Comparison of ENCODE assay signal across 7 fruit fly cellular contexts in genomic region chr3R:9928205-9929008, dm6.
A peak's percentile ranks its signal among the peaks of the same experiment; 100 is the strongest.
TF ChIP-seq lines count a peak whose summit lies in the region.

No protein-coding gene starts in this region.

- TF ChIP-seq CTCF in whole organism, embryonic (GFP tag; optimal IDR thresholded peaks at IDR 0.05; lab: Kevin White, UChicago): no peak

TF ChIP-seq in Kc167, 6 proteins besides CTCF, POLR2A, EP300 and RAD21:
- TF ChIP-seq psq (optimal IDR thresholded peaks at IDR 0.05; lab: Kevin White, UChicago) (peak; percentile 83), h (optimal IDR thresholded peaks at IDR 0.05; lab: Kevin White, UChicago) (no peak)

TF ChIP-seq in whole organism, 6 proteins besides CTCF, POLR2A, EP300 and RAD21:
- TF ChIP-seq pan (optimal IDR thresholded peaks at IDR 0.05; lab: Kevin White, UChicago): no peak
- no peak for TF ChIP-seq usp (GFP tag; optimal IDR thresholded peaks at IDR 0.05; lab: Kevin White, UChicago)
- TF ChIP-seq Dll (optimal IDR thresholded peaks at IDR 0.05; lab: Kevin White, UChicago): peak; percentile 90
- no peak for TF ChIP-seq CG8478 (optimal IDR thresholded peaks at IDR 0.05; lab: Kevin White, UChicago)
- peak in 1 of 2 experiments; percentile 6 for TF ChIP-seq EcR (GFP tag; optimal IDR thresholded peaks at IDR 0.05; lab: Kevin White, UChicago)
- no peak for TF ChIP-seq psq (optimal IDR thresholded peaks at IDR 0.05; lab: Kevin White, UChicago)
TF ChIP-seq in whole organism: peak in this region for 2.

TF ChIP-seq in whole organism, adult, 20 proteins besides CTCF, POLR2A, EP300 and RAD21 (continues in another document):
- TF ChIP-seq pad (GFP tag; optimal IDR thresholded peaks at IDR 0.05; lab: Kevin White, UChicago) (peak; percentile 50), Hr96 (GFP tag; optimal IDR thresholded peaks at IDR 0.05; lab: Kevin White, UChicago) (peak; percentile 34), bab1 (GFP tag; optimal IDR thresholded peaks at IDR 0.05; lab: Kevin White, UChicago) (peak; percentile 30), CG33017 (tag; optimal IDR thresholded peaks at IDR 0.05; lab: Kevin White, UChicago) (peak; percentile 59), Clk (GFP tag; optimal IDR thresholded peaks at IDR 0.05; lab: Kevin White, UChicago) (peak; percentile 45), CG11617 (GFP tag; optimal IDR thresholded peaks at IDR 0.05; lab: Kevin White, UChicago) (peak; percentile 46), ovo (GFP tag; optimal IDR thresholded peaks at IDR 0.05; lab: Kevin White, UChicago) (no peak), CG14711 (tag; optimal IDR thresholded peaks at IDR 0.05; lab: Kevin White, UChicago) (no peak), CG7045 (GFP tag; optimal IDR thresholded peaks at IDR 0.05; lab: Kevin White, UChicago) (peak; percentile 56), CG1620 (GFP tag; optimal IDR thresholded peaks at IDR 0.05; lab: Kevin White, UChicago) (no peak), CG7101 (tag; optimal IDR thresholded peaks at IDR 0.05; lab: Kevin White, UChicago) (peak; percentile 41), CG12768 (GFP tag; optimal IDR thresholded peaks at IDR 0.05; lab: Kevin White, UChicago) (peak; percentile 77), CG5204 (GFP tag; optimal IDR thresholded peaks at IDR 0.05; lab: Kevin White, UChicago) (no peak), kay (GFP tag; lab: Kevin White, UChicago; ENCODE audit: borderline replicate concordance) (no peak), Mnt (GFP tag; optimal IDR thresholded peaks at IDR 0.05; lab: Kevin White, UChicago) (peak; percentile 70), toe (GFP tag; optimal IDR thresholded peaks at IDR 0.05; lab: Kevin White, UChicago) (no peak), cnc (optimal IDR thresholded peaks at IDR 0.05; lab: Kevin White, UChicago) (no peak)

TF ChIP-seq in whole organism, embryonic, 481 proteins besides CTCF, POLR2A, EP300 and RAD21 (continues in another document):
- TF ChIP-seq CG2199 (GFP tag; IDR thresholded peaks at IDR 0.05; lab: Robert Waterston, UW) (no peak), CG5180 (GFP tag; optimal IDR thresholded peaks at IDR 0.05; lab: Kevin White, UChicago) (no peak), CG1647 (GFP tag; optimal IDR thresholded peaks at IDR 0.05; lab: Kevin White, UChicago) (no peak), CG6272 (GFP tag; IDR thresholded peaks at IDR 0.05; lab: Robert Waterston, UW) (no peak), Max (GFP tag; optimal IDR thresholded peaks at IDR 0.05; lab: Kevin White, UChicago) (no peak), Fer3 (tag; optimal IDR thresholded peaks at IDR 0.05; lab: Kevin White, UChicago) (no peak), corto (GFP tag; optimal IDR thresholded peaks at IDR 0.05; lab: Kevin White, UChicago) (peak; percentile 30), CG15479 (GFP tag; optimal IDR thresholded peaks at IDR 0.05; lab: Kevin White, UChicago) (peak; percentile 82), Ets65A (GFP tag; lab: Kevin White, UChicago) (no peak), sqz (GFP tag; optimal IDR thresholded peaks at IDR 0.05; lab: Kevin White, UChicago) (peak; percentile 8), Ada2b (GFP tag; IDR thresholded peaks at IDR 0.05; lab: Robert Waterston, UW) (no peak), CG32767 (GFP tag; IDR thresholded peaks at IDR 0.05; lab: Robert Waterston, UW) (no peak), CG18011 (GFP tag; optimal IDR thresholded peaks at IDR 0.05; lab: Kevin White, UChicago) (no peak), Doc2 (GFP tag; IDR thresholded peaks at IDR 0.05; lab: Robert Waterston, UW) (no peak), Myb (GFP tag; optimal IDR thresholded peaks at IDR 0.05; lab: Kevin White, UChicago) (no peak), dysf (GFP tag; IDR thresholded peaks at IDR 0.05; lab: Robert Waterston, UW) (no peak), Jarid2 (GFP tag; optimal IDR thresholded peaks at IDR 0.05; lab: Kevin White, UChicago) (no peak), CG13123 (GFP tag; optimal IDR thresholded peaks at IDR 0.05; lab: Kevin White, UChicago) (no peak)

TF ChIP-seq in whole organism, prepupa, 60 proteins besides CTCF, POLR2A, EP300 and RAD21 (continues in another document):
- TF ChIP-seq acj6 (GFP tag; optimal IDR thresholded peaks at IDR 0.05; lab: Kevin White, UChicago) (no peak), CG11762 (GFP tag; optimal IDR thresholded peaks at IDR 0.05; lab: Kevin White, UChicago; ENCODE audit: insufficient read depth) (no peak), CG34406 (GFP tag; optimal IDR thresholded peaks at IDR 0.05; lab: Kevin White, UChicago) (no peak), Ets96B (tag; optimal IDR thresholded peaks at IDR 0.05; lab: Kevin White, UChicago) (no peak), CG8632 (GFP tag; optimal IDR thresholded peaks at IDR 0.05; lab: Kevin White, UChicago) (no peak), Eip75B (GFP tag; optimal IDR thresholded peaks at IDR 0.05; lab: Kevin White, UChicago) (peak; percentile 70), fkh (GFP tag; optimal IDR thresholded peaks at IDR 0.05; lab: Kevin White, UChicago) (no peak), CG11294 (GFP tag; IDR thresholded peaks at IDR 0.05; lab: Robert Waterston, UW) (no peak), Sox15 (GFP tag; optimal IDR thresholded peaks at IDR 0.05; lab: Kevin White, UChicago) (no peak), CG3919 (GFP tag; optimal IDR thresholded peaks at IDR 0.05; lab: Kevin White, UChicago) (peak; percentile 45), Sox14 (GFP tag; optimal IDR thresholded peaks at IDR 0.05; lab: Kevin White, UChicago) (peak; percentile 65), dac (GFP tag; optimal IDR thresholded peaks at IDR 0.05; lab: Kevin White, UChicago) (no peak), CG8319 (GFP tag; optimal IDR thresholded peaks at IDR 0.05; lab: Kevin White, UChicago) (no peak), Ets21C (GFP tag; optimal IDR thresholded peaks at IDR 0.05; lab: Kevin White, UChicago) (no peak), eg (GFP tag; IDR thresholded peaks at IDR 0.05; lab: Robert Waterston, UW) (peak; percentile 45; the same call in 1 of the 3 replicates), topi (GFP tag; optimal IDR thresholded peaks at IDR 0.05; lab: Kevin White, UChicago) (peak; percentile 32), Blimp-1 (GFP tag; optimal IDR thresholded peaks at IDR 0.05; lab: Kevin White, UChicago) (no peak), Smox (GFP tag; optimal IDR thresholded peaks at IDR 0.05; lab: Kevin White, UChicago) (peak; percentile 30)

TF ChIP-seq in whole organism, pupa, 21 proteins besides CTCF, POLR2A, EP300 and RAD21 (continues in another document):
- TF ChIP-seq Pif1A (GFP tag; optimal IDR thresholded peaks at IDR 0.05; lab: Kevin White, UChicago) (peak; percentile 58), Ets98B (GFP tag; IDR thresholded peaks at IDR 0.05; lab: Robert Waterston, UW) (0 out of 2 replicates have a peak, but pooled peaks have one; percentile 57), D1 (tag; optimal IDR thresholded peaks at IDR 0.05; lab: Kevin White, UChicago) (no peak), CG32121 (GFP tag; IDR thresholded peaks at IDR 0.05; lab: Robert Waterston, UW) (peak; percentile 20; the same call in 1 of the 2 replicates), CG14655 (GFP tag; optimal IDR thresholded peaks at IDR 0.05; lab: Kevin White, UChicago) (peak; percentile 13), rn (GFP tag; IDR thresholded peaks at IDR 0.05; lab: Robert Waterston, UW) (no peak), fd96Ca (GFP tag; IDR thresholded peaks at IDR 0.05; lab: Robert Waterston, UW) (no peak; the same call in 2 of the 3 replicates), CG34367 (tag; optimal IDR thresholded peaks at IDR 0.05; lab: Kevin White, UChicago) (no peak), CG15710 (tag; optimal IDR thresholded peaks at IDR 0.05; lab: Kevin White, UChicago) (peak; percentile 7), gl (tag; optimal IDR thresholded peaks at IDR 0.05; lab: Kevin White, UChicago) (peak; percentile 23), CG13204 (GFP tag; optimal IDR thresholded peaks at IDR 0.05; lab: Kevin White, UChicago) (peak; percentile 48), Pif1B (GFP tag; optimal IDR thresholded peaks at IDR 0.05; lab: Kevin White, UChicago) (peak; percentile 33), CG10348 (GFP tag; IDR thresholded peaks at IDR 0.05; lab: Robert Waterston, UW) (no peak), CG8159 (tag; optimal IDR thresholded peaks at IDR 0.05; lab: Kevin White, UChicago) (peak; percentile 19), CG9948 (tag; optimal IDR thresholded peaks at IDR 0.05; lab: Kevin White, UChicago) (no peak), CG17806 (tag; optimal IDR thresholded peaks at IDR 0.05; lab: Kevin White, UChicago) (no peak), EcR (GFP tag; optimal IDR thresholded peaks at IDR 0.05; lab: Kevin White, UChicago) (peak; percentile 87), Snoo (tag; optimal IDR thresholded peaks at IDR 0.05; lab: Kevin White, UChicago) (no peak), CG12605 (GFP tag; IDR thresholded peaks at IDR 0.05; lab: Robert Waterston, UW) (no peak)

TF ChIP-seq in whole organism, wandering third instar larva, 38 proteins besides CTCF, POLR2A, EP300 and RAD21 (continues in another document):
- TF ChIP-seq rgr (GFP tag; optimal IDR thresholded peaks at IDR 0.05; lab: Kevin White, UChicago) (peak; percentile 54), Dif (GFP tag; optimal IDR thresholded peaks at IDR 0.05; lab: Kevin White, UChicago; ENCODE audit: partially characterized antibody) (peak; percentile 43), foxo (GFP tag; optimal IDR thresholded peaks at IDR 0.05; lab: Kevin White, UChicago) (peak; percentile 13 to 82), br (GFP tag; optimal IDR thresholded peaks at IDR 0.05; lab: Kevin White, UChicago) (peak; percentile 68), CG9705 (GFP tag; optimal IDR thresholded peaks at IDR 0.05; lab: Kevin White, UChicago) (no peak), fru (GFP tag; optimal IDR thresholded peaks at IDR 0.05; lab: Kevin White, UChicago) (peak; percentile 25), Rel (GFP tag; optimal IDR thresholded peaks at IDR 0.05; lab: Kevin White, UChicago) (peak; percentile 26), Rel (tag; optimal IDR thresholded peaks at IDR 0.05; lab: Kevin White, UChicago) (peak; percentile 91), HLH106 (tag; optimal IDR thresholded peaks at IDR 0.05; lab: Kevin White, UChicago) (no peak), GATAd (GFP tag; optimal IDR thresholded peaks at IDR 0.05; lab: Kevin White, UChicago) (no peak), usp (GFP tag; optimal IDR thresholded peaks at IDR 0.05; lab: Kevin White, UChicago) (no peak), dmrt93B (GFP tag; optimal IDR thresholded peaks at IDR 0.05; lab: Kevin White, UChicago) (no peak), Jra (GFP tag; optimal IDR thresholded peaks at IDR 0.05; lab: Kevin White, UChicago) (no peak), Abd-B (GFP tag; optimal IDR thresholded peaks at IDR 0.05; lab: Kevin White, UChicago) (no peak), h (GFP tag; optimal IDR thresholded peaks at IDR 0.05; lab: Kevin White, UChicago) (peak; percentile 66), Mio (GFP tag; optimal IDR thresholded peaks at IDR 0.05; lab: Kevin White, UChicago) (no peak), sv (GFP tag; optimal IDR thresholded peaks at IDR 0.05; lab: Kevin White, UChicago) (no peak), dl (GFP tag; optimal IDR thresholded peaks at IDR 0.05; lab: Kevin White, UChicago; ENCODE audit: insufficient read depth in 1 of 2, partially characterized antibody in 2 of 2) (peak; percentile 28 to 66), Sp1 (GFP tag; optimal IDR thresholded peaks at IDR 0.05; lab: Kevin White, UChicago) (peak; percentile 58), Hr78 (GFP tag; optimal IDR thresholded peaks at IDR 0.05; lab: Kevin White, UChicago) (no peak), sage (GFP tag; optimal IDR thresholded peaks at IDR 0.05; lab: Kevin White, UChicago) (peak; percentile 41), Hr83 (GFP tag; optimal IDR thresholded peaks at IDR 0.05; lab: Kevin White, UChicago; ENCODE audit: poor library complexity, severe bottlenecking) (peak; percentile 2)
